Fruit fly (Drosophila melanogaster) whole organism, embryonic: ENCODE results near the gene CG4456.

Experiments used
- CG10147 ChIP-seq: fragments of 200-800 bp; sonication (Bioruptor generic); optimal IDR thresholded peaks from 2 replicates; lab custom pipeline; 2019; ENCODE audit warnings: missing biosample characterization, mild to moderate bottlenecking, missing genetic modification characterization, moderate library complexity
- CG13287 ChIP-seq: fragments of 200-800 bp; sonication (Bioruptor generic); IDR thresholded peaks from 2 replicates; pipeline ENCODE4 v1.3.6; 2022; ENCODE audit warnings: missing biosample characterization, missing genetic modification characterization; ENCODE audit not compliant: partially characterized antibody
- CG13296 ChIP-seq: fragments of 200-800 bp; sonication (Bioruptor generic); optimal IDR thresholded peaks from 3 replicates; lab custom pipeline; 2018; ENCODE audit warnings: missing biosample characterization, mild to moderate bottlenecking, missing genetic modification characterization
- CG13894 ChIP-seq: fragments of 200-800 bp; sonication (Bioruptor generic); optimal IDR thresholded peaks from 3 replicates; lab custom pipeline; 2018; ENCODE audit warnings: missing biosample characterization, mild to moderate bottlenecking, missing genetic modification characterization, moderate library complexity
- CG15514 ChIP-seq: fragments of 200-800 bp; sonication (Bioruptor generic); optimal IDR thresholded peaks from 3 replicates; lab custom pipeline; 2017; ENCODE audit warnings: missing biosample characterization, missing genetic modification characterization, mild to moderate bottlenecking, moderate library complexity, missing genetic modification reagents
- CG17359 ChIP-seq: fragments of 200-800 bp; sonication (Bioruptor generic); optimal IDR thresholded peaks from 3 replicates; lab custom pipeline; 2018; ENCODE audit warnings: missing biosample characterization, mild to moderate bottlenecking, missing genetic modification characterization, moderate library complexity
- CG18476 ChIP-seq: fragments of 200-800 bp; sonication (Bioruptor generic); optimal IDR thresholded peaks from 2 replicates; lab custom pipeline; 2016; ENCODE audit warnings: missing biosample characterization, mild to moderate bottlenecking, missing genetic modification characterization
- CG34224 ChIP-seq: fragments of 200-800 bp; sonication (Bioruptor generic); IDR thresholded peaks from 3 replicates; pipeline ENCODE4 v1.3.6; 2022; ENCODE audit warnings: missing biosample characterization, missing genetic modification characterization; ENCODE audit not compliant: partially characterized antibody
- CG34376 ChIP-seq: fragments of 200-800 bp; sonication (Bioruptor generic); optimal IDR thresholded peaks from 2 replicates; lab custom pipeline; 2018; ENCODE audit warnings: missing biosample characterization, mild to moderate bottlenecking, missing genetic modification characterization
- CG4820 ChIP-seq: fragments of 200-800 bp; sonication (Bioruptor generic); optimal IDR thresholded peaks from 3 replicates; lab custom pipeline; 2016; ENCODE audit warnings: missing biosample characterization, missing genetic modification characterization
- CG4854 ChIP-seq: fragments of 200-800 bp; sonication (Bioruptor generic); optimal IDR thresholded peaks from 2 replicates; lab custom pipeline; 2016; ENCODE audit warnings: missing biosample characterization, missing genetic modification characterization, inconsistent platforms
- CG6654 ChIP-seq: fragments of 200-800 bp; sonication (Bioruptor generic); optimal IDR thresholded peaks from 2 replicates; lab custom pipeline; 2017; ENCODE audit warnings: missing biosample characterization, mild to moderate bottlenecking, missing genetic modification characterization
- CG9437 ChIP-seq: fragments of 200-800 bp; sonication (Bioruptor generic); optimal IDR thresholded peaks from 2 replicates; lab custom pipeline; 2018; ENCODE audit warnings: missing biosample characterization, mild to moderate bottlenecking, missing genetic modification characterization
- CG9932 ChIP-seq: fragments of 200-800 bp; sonication (Bioruptor generic); IDR thresholded peaks from 2 replicates; pipeline ENCODE4 v1.3.6; 2022; ENCODE audit warnings: missing biosample characterization, missing genetic modification characterization
- CoRest ChIP-seq: fragments of 200-800 bp; sonication (Bioruptor generic); optimal IDR thresholded peaks from 3 replicates; lab custom pipeline; 2018; ENCODE audit warnings: missing biosample characterization, mild to moderate bottlenecking, missing genetic modification characterization, moderate library complexity
- Dek ChIP-seq: fragments of 200-800 bp; sonication (Bioruptor generic); optimal IDR thresholded peaks from 3 replicates; lab custom pipeline; 2019; ENCODE audit warnings: missing biosample characterization, mild to moderate bottlenecking, missing genetic modification characterization, moderate library complexity
- Dp ChIP-seq: fragments of 200-800 bp; sonication (Bioruptor generic); optimal IDR thresholded peaks from 2 replicates; lab custom pipeline; 2018; ENCODE audit warnings: missing biosample characterization, mild to moderate bottlenecking, missing genetic modification characterization, moderate library complexity
- E2f2 ChIP-seq: fragments of 200-800 bp; sonication (Bioruptor generic); IDR thresholded peaks from 2 replicates; pipeline ENCODE4 v1.3.6; 2022; ENCODE audit warnings: missing biosample characterization, missing genetic modification characterization
- Elba2 ChIP-seq: fragments of 200-800 bp; sonication (Bioruptor generic); optimal IDR thresholded peaks from 3 replicates; lab custom pipeline; 2016; ENCODE audit warnings: missing biosample characterization, missing genetic modification characterization
- MBD-R2 ChIP-seq: fragments of 200-800 bp; sonication (Bioruptor generic); IDR thresholded peaks from 2 replicates; pipeline ENCODE4 v1.3.6; 2022; ENCODE audit warnings: missing biosample characterization, missing genetic modification characterization
- Pdp1 ChIP-seq, 2 experiments: fragments of 200-800 bp; sonication (Bioruptor generic); optimal IDR thresholded peaks; 3 replicates each; lab custom pipeline; 2016; ENCODE audit warnings: missing biosample characterization in 2 of 2, missing genetic modification characterization in 2 of 2, mild to moderate bottlenecking in 1 of 2, moderate library complexity in 1 of 2
- Rfx ChIP-seq: fragments of 200-800 bp; sonication (Bioruptor generic); IDR thresholded peaks from 2 replicates; pipeline ENCODE4 v1.3.6; 2022; ENCODE audit warnings: missing biosample characterization, missing genetic modification characterization
- caup ChIP-seq: fragments of 200-800 bp; sonication (Bioruptor generic); optimal IDR thresholded peaks from 3 replicates; lab custom pipeline; 2017; ENCODE audit warnings: missing biosample characterization, mild to moderate bottlenecking, missing genetic modification characterization, moderate library complexity; ENCODE audit not compliant: severe bottlenecking
- chif ChIP-seq, 2 experiments: fragments of 200-800 bp; sonication (Bioruptor generic); optimal IDR thresholded peaks; 3 replicates each; lab custom pipeline; 2016; ENCODE audit warnings: missing biosample characterization in 2 of 2, missing genetic modification characterization in 2 of 2
- crp ChIP-seq, 2 experiments: fragments of 200-800 bp; sonication (Bioruptor generic); optimal IDR thresholded peaks; 2 replicates in 1 of 2; 3 replicates in 1 of 2; lab custom pipeline; 2017; ENCODE audit warnings: missing biosample characterization in 2 of 2, missing genetic modification characterization in 2 of 2, mild to moderate bottlenecking in 1 of 2, moderate library complexity in 1 of 2
- dysf ChIP-seq: fragments of 200-800 bp; sonication (Bioruptor generic); IDR thresholded peaks from 3 replicates; pipeline ENCODE4 v1.3.6; 2022; ENCODE audit warnings: missing biosample characterization, missing genetic modification characterization
- ewg ChIP-seq: fragments of 200-800 bp; sonication (Bioruptor generic); optimal IDR thresholded peaks from 3 replicates; lab custom pipeline; 2017; ENCODE audit warnings: mild to moderate bottlenecking, missing biosample characterization, missing genetic modification reagents, missing genetic modification characterization
- fd102C ChIP-seq: fragments of 200-800 bp; sonication (Bioruptor generic); optimal IDR thresholded peaks from 2 replicates; lab custom pipeline; 2018; ENCODE audit warnings: missing biosample characterization, mild to moderate bottlenecking, missing genetic modification characterization, moderate library complexity
- gfzf ChIP-seq: fragments of 200-800 bp; sonication (Bioruptor generic); optimal IDR thresholded peaks from 2 replicates; lab custom pipeline; 2016; ENCODE audit warnings: missing biosample characterization, mild to moderate bottlenecking, missing genetic modification characterization, moderate library complexity
- gsb-n ChIP-seq: fragments of 200-800 bp; sonication (Bioruptor generic); optimal IDR thresholded peaks from 3 replicates; lab custom pipeline; 2018; ENCODE audit warnings: missing biosample characterization, mild to moderate bottlenecking, missing genetic modification characterization
- hbn ChIP-seq: fragments of 200-800 bp; sonication (Bioruptor generic); IDR thresholded peaks from 2 replicates; pipeline ENCODE4 v1.3.6; 2022; ENCODE audit warnings: missing biosample characterization, missing genetic modification characterization; ENCODE audit not compliant: partially characterized antibody
- nmo ChIP-seq: fragments of 200-800 bp; sonication (Bioruptor generic); optimal IDR thresholded peaks from 2 replicates; lab custom pipeline; 2018; ENCODE audit warnings: missing biosample characterization, mild to moderate bottlenecking, missing genetic modification characterization, moderate library complexity
- pan ChIP-seq, 4 experiments: fragments of >200 bp in 3 of 4; fragments of 200-800 bp in 1 of 4; sonication (Bioruptor generic) in 1 of 4; optimal IDR thresholded peaks in 3 of 4; IDR thresholded peaks in 1 of 4; 2 replicates each; pipeline versions ENCODE4 v1.3.6 to Lab custom; 2017 to 2022; ENCODE audit warnings: missing biosample characterization in 2 of 4, missing genetic modification characterization in 2 of 4, mixed read lengths in 1 of 4
- phol ChIP-seq: fragments of 200-800 bp; sonication (Bioruptor generic); optimal IDR thresholded peaks from 3 replicates; lab custom pipeline; 2018; ENCODE audit warnings: missing biosample characterization, mild to moderate bottlenecking, missing genetic modification characterization, moderate library complexity
- ro ChIP-seq: fragments of 200-800 bp; sonication (Bioruptor generic); IDR thresholded peaks from 2 replicates; pipeline ENCODE4 v1.3.6; 2022; ENCODE audit warnings: missing biosample characterization, missing genetic modification characterization
- shn ChIP-seq: fragments of 200-800 bp; sonication (Bioruptor generic); optimal IDR thresholded peaks from 3 replicates; lab custom pipeline; 2016; ENCODE audit warnings: missing biosample characterization, missing genetic modification characterization
- stwl ChIP-seq: fragments of 200-800 bp; sonication (Bioruptor generic); optimal IDR thresholded peaks from 3 replicates; lab custom pipeline; 2018; ENCODE audit warnings: missing biosample characterization, mild to moderate bottlenecking, missing genetic modification characterization, moderate library complexity
- sug ChIP-seq: fragments of 200-800 bp; optimal IDR thresholded peaks from 2 replicates; lab custom pipeline; 2019; ENCODE audit warnings: missing biosample characterization, mild to moderate bottlenecking, missing genetic modification characterization, moderate library complexity
- trh ChIP-seq: fragments of 200-800 bp; sonication (Bioruptor generic); optimal IDR thresholded peaks from 2 replicates; lab custom pipeline; 2016; ENCODE audit warnings: missing biosample characterization, missing genetic modification characterization
- zen ChIP-seq: fragments of 200-800 bp; sonication (Bioruptor generic); optimal IDR thresholded peaks from 3 replicates; lab custom pipeline; 2018; ENCODE audit warnings: missing biosample characterization, mild to moderate bottlenecking, missing genetic modification characterization, moderate library complexity
- zf30C ChIP-seq: fragments of 200-800 bp; sonication (Bioruptor generic); optimal IDR thresholded peaks from 3 replicates; lab custom pipeline; 2018; ENCODE audit warnings: missing biosample characterization, mild to moderate bottlenecking, missing genetic modification characterization
- zfh2 ChIP-seq: fragments of 200-800 bp; sonication (Bioruptor generic); optimal IDR thresholded peaks from 2 replicates; lab custom pipeline; 2016; ENCODE audit warnings: missing biosample characterization, missing genetic modification characterization

Gene CG4456

DNA sequence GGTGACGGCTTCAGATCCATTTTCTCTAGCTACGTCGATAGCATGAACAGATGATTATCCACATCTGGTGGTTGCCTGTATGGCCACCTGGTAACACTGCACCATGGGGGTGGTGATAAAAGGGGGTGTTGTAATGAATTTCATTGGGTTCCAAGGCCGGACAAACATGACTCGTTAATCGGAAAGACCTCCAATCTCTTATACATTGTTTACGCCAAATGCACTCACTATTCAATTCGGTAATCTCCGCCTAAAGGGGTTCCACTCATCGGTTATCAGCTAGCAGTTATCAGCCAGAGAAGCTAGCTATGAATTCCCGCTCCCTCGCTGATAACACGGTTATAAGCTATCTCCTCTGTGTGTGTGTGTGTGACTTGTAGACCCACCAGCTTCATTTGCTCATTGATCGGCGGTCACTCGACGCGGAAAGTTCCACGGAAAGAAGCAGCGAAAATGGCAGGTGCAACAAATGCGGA is 12.3 kb upstream of the CG4456 start, which contains the start of gene Pdxk (continued):
- TF ChIP-seq zfh2 (GFP tag; lab: Kevin White, UChicago) (no peak), pan (optimal IDR thresholded peaks at IDR 0.05; lab: Kevin White, UChicago) (no peak), pan (GFP tag; optimal IDR thresholded peaks at IDR 0.05 in 1 of 2, IDR thresholded peaks at IDR 0.05 in 1 of 2) (no peak), zen (no peak), trh (GFP tag; lab: Kevin White, UChicago) (no peak)

dm6 chr3L:9361894-9362293 is 10.6 kb upstream of the CG4456 start, which contains the start of gene CG34456:
CG34456 (plus strand) TSS chr3L:9362108.
- TF ChIP-seq CG34376 (GFP tag; lab: Kevin White, UChicago) (peak; percentile 25), chif (GFP tag; optimal IDR thresholded peaks at IDR 0.05; lab: Kevin White, UChicago) (no peak), CoRest (tag; lab: Kevin White, UChicago) (no peak), CG6654 (GFP tag; lab: Kevin White, UChicago) (no peak), CG10147 (no peak), CG13296 (peak; percentile 26), sug (tag; lab: Kevin White, UChicago) (peak; percentile 9), caup (GFP tag; lab: Kevin White, UChicago) (no peak), CG13894 (tag; lab: Kevin White, UChicago) (peak; percentile 2), fd102C (GFP tag; lab: Kevin White, UChicago) (no peak)

DNA sequence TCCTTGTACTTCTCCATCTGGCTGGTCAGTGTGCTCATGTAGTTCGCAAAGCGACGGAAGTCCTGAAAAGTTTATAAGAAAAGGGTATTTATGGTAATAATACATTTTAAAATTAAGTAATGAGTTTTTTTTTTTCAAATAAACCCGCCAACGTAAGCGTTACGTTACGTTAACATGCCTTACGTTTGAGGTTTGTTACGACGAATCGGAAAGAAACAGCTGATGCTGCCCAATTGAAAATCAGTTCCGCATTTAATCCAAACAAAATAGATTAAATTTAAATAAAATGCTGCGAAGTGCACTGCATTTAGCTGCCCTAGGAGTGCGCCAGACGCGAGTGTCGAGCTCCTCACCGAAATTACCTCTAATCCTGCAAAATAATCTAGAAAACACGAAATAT is 8.4 kb upstream of the CG4456 start, which contains the start of gene mRRF1:
Gene mRRF1 (plus strand): TSS at position 220 of the 400 bp plus-strand sequence.
- TF ChIP-seq gsb-n (peak; percentile 9), CG34224 (GFP tag; lab: Robert Waterston, UW) (peak; percentile 35; the same call in 1 of the 3 replicates), Pdp1 (GFP tag; optimal IDR thresholded peaks at IDR 0.05; lab: Kevin White, UChicago) (peak in 1 of 2 experiments; percentile 66), CG13287 (peak; percentile 36; the same call in 1 of the 2 replicates), CG9437 (GFP tag; lab: Kevin White, UChicago) (peak; percentile 99), Dp (GFP tag; lab: Kevin White, UChicago) (peak; percentile 70), hbn (GFP tag; lab: Robert Waterston, UW) (no peak), CG17359 (peak; percentile 76), crp (GFP tag; optimal IDR thresholded peaks at IDR 0.05; lab: Kevin White, UChicago) (peak in 1 of 2 experiments; percentile 80), fd102C (GFP tag; lab: Kevin White, UChicago) (no peak), E2f2 (peak; percentile 81), MBD-R2 (GFP tag; lab: Robert Waterston, UW) (peak; percentile 41; the same call in 1 of the 2 replicates), CG4820 (GFP tag; lab: Kevin White, UChicago) (no peak), CG15514 (GFP tag; lab: Kevin White, UChicago) (peak; percentile 40)

- TF ChIP-seq ewg (peak; percentile 50), Rfx (GFP tag; lab: Robert Waterston, UW) (peak; percentile 52), shn (GFP tag; lab: Kevin White, UChicago) (no peak), stwl (peak; percentile 78), Elba2 (GFP tag; lab: Kevin White, UChicago) (no peak), gfzf (GFP tag; lab: Kevin White, UChicago) (peak; percentile 3), CG17359 (peak; percentile 4), CG18476 (GFP tag; lab: Kevin White, UChicago) (peak; percentile 37), phol (tag; lab: Kevin White, UChicago) (peak; percentile 85), CG9932 (peak; percentile 60), CG4854 (GFP tag; lab: Kevin White, UChicago) (peak; percentile 17), nmo (GFP tag; lab: Kevin White, UChicago) (peak; percentile 79), dysf (peak; percentile 34; the same call in 2 of the 3 replicates), ro (GFP tag; lab: Robert Waterston, UW) (no peak), Dek (peak; percentile 27), E2f2 (peak; percentile 69; the same call in 1 of the 2 replicates), zf30C (GFP tag; lab: Kevin White, UChicago) (no peak)
Observed at dm6 chr3L:9366850-9367430, 5.6 kb upstream of the CG4456 start, which contains the start of the genes Klp67A and CG4452. Klp67A (minus strand) TSS chr3L:9367046. CG4452 (plus strand) TSS chr3L:9367377.
